Worm (Caenorhabditis elegans): Measurements from ENCODE around the gene C28A5.1.
A peak's percentile ranks its signal among the peaks of the same experiment; 100 is the strongest.

Gene C28A5.1

ce11 chrIII:4468812-4469211, 34.7 kb upstream of the C28A5.1 start, which contains the start of gene mstr-2:
mstr-2 (plus strand) TSS chrIII:4469112.
- no peak for TF ChIP-seq med-1 (GFP tag; optimal IDR thresholded peaks at IDR 0.05; ENCODE audit: insufficient read depth)
- TF ChIP-seq T22C8.4 (GFP tag; IDR thresholded peaks at IDR 0.05) = no peak
- TF ChIP-seq ztf-29 (GFP tag; IDR thresholded peaks at IDR 0.05) = no peak
- no peak for TF ChIP-seq cog-1 (tag; optimal IDR thresholded peaks at IDR 0.05)
- TF ChIP-seq ztf-23 (GFP tag; IDR thresholded peaks at IDR 0.05) = no peak
- no peak for TF ChIP-seq ref-1 (GFP tag; conservative IDR thresholded peaks at IDR 0.05)
- no peak for TF ChIP-seq klf-2 (GFP tag; conservative IDR thresholded peaks at IDR 0.05)
- TF ChIP-seq flt-1 (GFP tag; IDR thresholded peaks at IDR 0.05) = no peak
- TF ChIP-seq tab-1 (GFP tag; IDR thresholded peaks at IDR 0.05) = no peak

ce11 chrIII:4468390-4468789, 34.2 kb upstream of the C28A5.1 start:
- TF ChIP-seq ztf-29 (GFP tag; IDR thresholded peaks at IDR 0.05) (no peak), ref-1 (GFP tag; conservative IDR thresholded peaks at IDR 0.05) (no peak), T22C8.4 (GFP tag; IDR thresholded peaks at IDR 0.05) (no peak), klf-2 (GFP tag; conservative IDR thresholded peaks at IDR 0.05) (no peak), med-1 (GFP tag; optimal IDR thresholded peaks at IDR 0.05; ENCODE audit: insufficient read depth) (no peak), ztf-23 (GFP tag; IDR thresholded peaks at IDR 0.05) (no peak), tab-1 (GFP tag; IDR thresholded peaks at IDR 0.05) (no peak), cog-1 (tag; optimal IDR thresholded peaks at IDR 0.05) (no peak), flt-1 (GFP tag; IDR thresholded peaks at IDR 0.05) (no peak)

- TF ChIP-seq med-1 (GFP tag; optimal IDR thresholded peaks at IDR 0.05; ENCODE audit: insufficient read depth) = no peak
- no peak for TF ChIP-seq klf-2 (GFP tag; conservative IDR thresholded peaks at IDR 0.05)
- TF ChIP-seq T22C8.4 (GFP tag; IDR thresholded peaks at IDR 0.05) = no peak
- no peak for TF ChIP-seq cog-1 (tag; optimal IDR thresholded peaks at IDR 0.05)
- TF ChIP-seq flt-1 (GFP tag; IDR thresholded peaks at IDR 0.05) = no peak
- TF ChIP-seq ztf-23 (GFP tag; IDR thresholded peaks at IDR 0.05) = no peak
- TF ChIP-seq tab-1 (GFP tag; IDR thresholded peaks at IDR 0.05) = no peak
- no peak for TF ChIP-seq ref-1 (GFP tag; conservative IDR thresholded peaks at IDR 0.05)
- no peak for TF ChIP-seq ztf-29 (GFP tag; IDR thresholded peaks at IDR 0.05)
Observed at ce11 chrIII:4467277-4467676, 33.1 kb upstream of the C28A5.1 start, which contains the start of gene ndg-4. ndg-4 (minus strand) TSS chrIII:4467377.

ce11 chrIII:4461337-4461736, 27.2 kb upstream of the C28A5.1 start:
- TF ChIP-seq ztf-29 (GFP tag; IDR thresholded peaks at IDR 0.05) = no peak
- no peak for TF ChIP-seq tab-1 (GFP tag; IDR thresholded peaks at IDR 0.05)
- TF ChIP-seq klf-2 (GFP tag; conservative IDR thresholded peaks at IDR 0.05) = no peak
- no peak for TF ChIP-seq med-1 (GFP tag; optimal IDR thresholded peaks at IDR 0.05; ENCODE audit: insufficient read depth)
- no peak for TF ChIP-seq ref-1 (GFP tag; conservative IDR thresholded peaks at IDR 0.05)
- no peak for TF ChIP-seq T22C8.4 (GFP tag; IDR thresholded peaks at IDR 0.05)
- TF ChIP-seq ztf-23 (GFP tag; IDR thresholded peaks at IDR 0.05) = no peak
- TF ChIP-seq flt-1 (GFP tag; IDR thresholded peaks at IDR 0.05) = no peak
- no peak for TF ChIP-seq cog-1 (tag; optimal IDR thresholded peaks at IDR 0.05)

- 0 out of 2 replicates have a peak, but pooled peaks have one; percentile 36 for TF ChIP-seq tab-1 (GFP tag; IDR thresholded peaks at IDR 0.05)
- no peak for TF ChIP-seq ztf-23 (GFP tag; IDR thresholded peaks at IDR 0.05)
Observed at ce11 chrIII:4460242-4460641, 26.1 kb upstream of the C28A5.1 start.

ce11 chrIII:4456579-4456978, 22.4 kb upstream of the C28A5.1 start:
- TF ChIP-seq flt-1 (GFP tag; IDR thresholded peaks at IDR 0.05) (no peak), ztf-23 (GFP tag; IDR thresholded peaks at IDR 0.05) (no peak), T22C8.4 (GFP tag; IDR thresholded peaks at IDR 0.05) (no peak), klf-2 (GFP tag; conservative IDR thresholded peaks at IDR 0.05) (no peak), med-1 (GFP tag; optimal IDR thresholded peaks at IDR 0.05; ENCODE audit: insufficient read depth) (no peak), ztf-29 (GFP tag; IDR thresholded peaks at IDR 0.05) (no peak), tab-1 (GFP tag; IDR thresholded peaks at IDR 0.05) (no peak)

ce11 chrIII:4454919-4455318, 20.8 kb upstream of the C28A5.1 start:
- no peak for TF ChIP-seq med-1 (GFP tag; optimal IDR thresholded peaks at IDR 0.05; ENCODE audit: insufficient read depth)
- no peak for TF ChIP-seq cog-1 (tag; optimal IDR thresholded peaks at IDR 0.05)
- TF ChIP-seq T22C8.4 (GFP tag; IDR thresholded peaks at IDR 0.05) = no peak
- TF ChIP-seq ztf-23 (GFP tag; IDR thresholded peaks at IDR 0.05) = no peak
- TF ChIP-seq tab-1 (GFP tag; IDR thresholded peaks at IDR 0.05) = no peak

- TF ChIP-seq ref-1 (GFP tag; conservative IDR thresholded peaks at IDR 0.05) = no peak
- no peak for TF ChIP-seq tab-1 (GFP tag; IDR thresholded peaks at IDR 0.05)
- TF ChIP-seq T22C8.4 (GFP tag; IDR thresholded peaks at IDR 0.05) = no peak
- no peak for TF ChIP-seq flt-1 (GFP tag; IDR thresholded peaks at IDR 0.05)
- TF ChIP-seq cog-1 (tag; optimal IDR thresholded peaks at IDR 0.05) = no peak
- no peak for TF ChIP-seq ztf-23 (GFP tag; IDR thresholded peaks at IDR 0.05)
- TF ChIP-seq med-1 (GFP tag; optimal IDR thresholded peaks at IDR 0.05; ENCODE audit: insufficient read depth) = no peak
- no peak for TF ChIP-seq ztf-29 (GFP tag; IDR thresholded peaks at IDR 0.05)
- no peak for TF ChIP-seq klf-2 (GFP tag; conservative IDR thresholded peaks at IDR 0.05)
Observed at ce11 chrIII:4453768-4454167, 19.6 kb upstream of the C28A5.1 start.

- TF ChIP-seq ref-1 (GFP tag; conservative IDR thresholded peaks at IDR 0.05) (no peak), tab-1 (GFP tag; IDR thresholded peaks at IDR 0.05) (no peak), ztf-29 (GFP tag; IDR thresholded peaks at IDR 0.05) (no peak), cog-1 (tag; optimal IDR thresholded peaks at IDR 0.05) (no peak), med-1 (GFP tag; optimal IDR thresholded peaks at IDR 0.05; ENCODE audit: insufficient read depth) (no peak), flt-1 (GFP tag; IDR thresholded peaks at IDR 0.05) (no peak), ztf-23 (GFP tag; IDR thresholded peaks at IDR 0.05) (no peak), T22C8.4 (GFP tag; IDR thresholded peaks at IDR 0.05) (no peak), klf-2 (GFP tag; conservative IDR thresholded peaks at IDR 0.05) (no peak)
Observed at ce11 chrIII:4453301-4453700, 19.2 kb upstream of the C28A5.1 start.

- TF ChIP-seq T22C8.4 (GFP tag; IDR thresholded peaks at IDR 0.05) = no peak
- no peak for TF ChIP-seq cog-1 (tag; optimal IDR thresholded peaks at IDR 0.05)
- no peak for TF ChIP-seq klf-2 (GFP tag; conservative IDR thresholded peaks at IDR 0.05)
- TF ChIP-seq ztf-29 (GFP tag; IDR thresholded peaks at IDR 0.05) = no peak
- no peak for TF ChIP-seq med-1 (GFP tag; optimal IDR thresholded peaks at IDR 0.05; ENCODE audit: insufficient read depth)
- no peak for TF ChIP-seq ztf-23 (GFP tag; IDR thresholded peaks at IDR 0.05)
- no peak for TF ChIP-seq tab-1 (GFP tag; IDR thresholded peaks at IDR 0.05)
- no peak for TF ChIP-seq ref-1 (GFP tag; conservative IDR thresholded peaks at IDR 0.05)
- no peak for TF ChIP-seq flt-1 (GFP tag; IDR thresholded peaks at IDR 0.05)
Observed at ce11 chrIII:4452749-4453148, 18.6 kb upstream of the C28A5.1 start.
